Worm (Caenorhabditis elegans): ENCODE results near the gene C34D10.1.

The C34D10.1 gene

DNA sequence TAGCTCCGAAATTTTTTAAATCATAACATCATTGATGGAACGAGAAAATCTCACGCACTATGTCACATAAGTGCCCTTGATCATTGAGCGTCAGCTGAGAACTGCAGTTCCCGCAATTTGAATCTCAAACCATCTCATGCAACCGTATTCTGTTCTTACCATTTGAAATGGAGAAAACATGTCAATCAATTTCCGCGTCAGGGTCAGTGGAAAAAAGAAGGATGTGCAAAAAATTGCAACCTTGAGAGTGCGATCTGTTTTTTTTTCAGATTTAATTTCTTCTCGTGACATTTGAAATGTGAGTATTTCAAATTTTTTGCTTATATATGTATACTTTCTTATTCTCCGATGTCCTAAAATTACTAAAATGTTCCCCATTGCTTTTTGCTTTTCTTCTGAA is 18.6 kb upstream of the C34D10.1 start:
- TF ChIP-seq W03F9.2 (tag; optimal IDR thresholded peaks at IDR 0.05) (no peak), him-1 (tag; optimal IDR thresholded peaks at IDR 0.05) (no peak), dao-5 (tag; optimal IDR thresholded peaks at IDR 0.05) (no peak)

DNA sequence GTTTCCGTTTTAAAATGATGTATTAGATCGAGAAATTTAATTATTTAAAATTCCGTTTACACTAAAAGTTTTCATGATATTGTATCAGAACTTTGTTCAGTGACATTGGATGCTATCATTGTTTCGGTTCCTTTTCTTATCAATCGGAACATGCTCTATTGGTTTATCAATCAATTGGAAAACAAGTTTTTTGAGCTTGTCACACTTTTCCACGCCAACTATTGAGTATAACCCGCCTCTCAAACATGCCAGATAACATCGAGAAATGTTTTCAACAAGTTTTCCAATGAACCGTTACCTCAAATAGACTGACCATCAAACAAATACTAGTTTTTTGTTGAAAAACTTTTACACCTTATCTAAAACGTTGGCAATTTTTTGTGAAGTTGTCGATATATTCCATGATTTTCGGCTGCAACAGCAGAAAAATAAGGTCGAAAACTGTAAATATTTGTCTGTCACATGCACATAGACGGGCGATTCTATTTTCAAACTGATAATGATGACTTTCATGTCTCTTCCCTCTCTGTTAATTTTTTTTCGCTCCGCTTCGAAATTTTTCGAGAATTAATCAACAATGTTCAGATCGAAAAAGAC is 14.8 kb upstream of the C34D10.1 start, which contains the start of gene unk-1:
Gene unk-1 (plus strand): TSS at position 577 of the 597 bp plus-strand sequence.
- TF ChIP-seq W03F9.2 (tag; optimal IDR thresholded peaks at IDR 0.05): no peak
- no peak for TF ChIP-seq dao-5 (tag; optimal IDR thresholded peaks at IDR 0.05)
- TF ChIP-seq him-1 (tag; optimal IDR thresholded peaks at IDR 0.05): no peak

DNA sequence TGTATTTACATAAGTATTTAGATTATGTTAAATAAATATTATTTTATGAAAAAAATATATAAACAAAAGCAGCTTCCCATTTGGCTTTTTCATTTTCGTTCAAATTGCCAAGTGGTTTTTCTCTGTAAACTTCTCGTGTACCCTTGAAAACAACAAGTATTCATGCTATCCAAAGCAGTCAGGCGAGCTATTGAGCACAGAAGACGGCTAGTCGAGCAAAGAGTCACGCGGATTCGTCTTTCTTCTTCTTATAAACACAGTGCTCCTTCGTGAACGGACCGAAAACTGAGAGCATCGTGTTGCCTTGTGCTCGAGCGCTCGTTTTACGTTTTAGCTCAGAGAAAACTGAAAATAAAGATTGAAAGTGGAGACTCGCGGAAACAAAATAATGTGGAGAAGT is 13.4 kb upstream of the C34D10.1 start:
- TF ChIP-seq dao-5 (tag; optimal IDR thresholded peaks at IDR 0.05) (no peak), him-1 (tag; optimal IDR thresholded peaks at IDR 0.05) (peak; percentile 0), W03F9.2 (tag; optimal IDR thresholded peaks at IDR 0.05) (no peak)

DNA sequence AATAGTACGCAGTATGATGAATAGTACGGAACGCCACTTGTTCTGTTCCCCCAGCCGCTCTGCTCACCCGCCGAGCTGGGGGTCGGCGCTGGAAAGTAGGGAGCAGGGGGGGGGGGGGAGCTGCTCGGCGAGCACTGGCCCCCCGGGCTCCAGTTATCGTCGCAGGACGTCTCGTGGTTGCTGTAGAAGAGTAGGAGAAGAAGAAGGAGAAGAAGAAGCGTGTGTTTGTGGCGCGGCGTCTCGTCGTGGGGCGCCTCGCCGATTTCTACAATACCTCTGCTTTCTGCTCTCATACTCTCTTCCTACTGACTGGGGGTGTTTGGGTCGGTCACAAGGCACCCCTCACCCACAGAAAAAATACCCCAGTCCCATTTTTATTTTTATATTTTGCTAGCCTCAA is 12.0 kb upstream of the C34D10.1 start:
- no peak for TF ChIP-seq dao-5 (tag; optimal IDR thresholded peaks at IDR 0.05)
- TF ChIP-seq him-1 (tag; optimal IDR thresholded peaks at IDR 0.05): peak; percentile 58

DNA sequence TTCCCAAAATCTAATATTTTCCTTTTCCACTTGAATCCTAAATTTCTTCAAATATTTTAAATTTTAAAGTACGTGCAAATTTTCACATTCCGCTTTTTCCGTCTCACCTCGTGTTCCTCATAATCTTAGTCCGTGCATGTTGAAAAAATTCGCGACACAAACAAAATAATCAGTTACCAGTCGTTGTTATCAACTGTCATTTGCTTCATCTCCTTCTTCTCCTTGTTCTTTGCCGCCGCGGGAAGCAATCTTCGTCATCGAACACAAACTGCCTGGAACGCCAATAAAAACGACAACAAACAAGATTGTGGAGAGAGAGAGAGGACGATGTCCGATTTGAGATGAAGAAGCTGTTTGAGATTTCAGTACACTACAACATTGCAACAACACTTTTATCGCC is 11.5 kb upstream of the C34D10.1 start, which contains the start of gene C34D10.5:
Gene C34D10.5 (plus strand): TSS at position 269 of the 400 bp plus-strand sequence.
- TF ChIP-seq him-1 (tag; optimal IDR thresholded peaks at IDR 0.05) (no peak), W03F9.2 (tag; optimal IDR thresholded peaks at IDR 0.05) (no peak), dao-5 (tag; optimal IDR thresholded peaks at IDR 0.05) (no peak)

DNA sequence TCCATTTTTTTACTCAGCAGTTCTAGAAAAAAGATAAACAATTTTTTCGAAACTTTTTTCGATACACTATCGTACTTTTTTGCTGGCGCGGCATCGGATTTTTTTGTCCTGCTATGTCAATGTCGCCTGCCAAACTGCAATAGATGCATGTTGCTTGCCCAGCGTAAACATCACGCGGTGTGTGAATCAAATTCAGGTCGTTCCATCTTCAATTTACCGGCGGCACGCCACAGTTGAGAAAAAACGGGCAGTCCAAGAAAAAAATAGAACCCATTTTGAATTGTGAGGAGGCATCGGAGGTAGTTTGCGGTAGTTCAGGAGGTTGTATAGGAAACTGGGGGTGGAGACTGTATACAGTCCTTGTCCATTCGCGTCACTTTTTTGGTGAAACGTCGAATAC is 10.8 kb upstream of the C34D10.1 start:
- TF ChIP-seq W03F9.2 (tag; optimal IDR thresholded peaks at IDR 0.05): no peak
- TF ChIP-seq dao-5 (tag; optimal IDR thresholded peaks at IDR 0.05): peak; percentile 2

DNA sequence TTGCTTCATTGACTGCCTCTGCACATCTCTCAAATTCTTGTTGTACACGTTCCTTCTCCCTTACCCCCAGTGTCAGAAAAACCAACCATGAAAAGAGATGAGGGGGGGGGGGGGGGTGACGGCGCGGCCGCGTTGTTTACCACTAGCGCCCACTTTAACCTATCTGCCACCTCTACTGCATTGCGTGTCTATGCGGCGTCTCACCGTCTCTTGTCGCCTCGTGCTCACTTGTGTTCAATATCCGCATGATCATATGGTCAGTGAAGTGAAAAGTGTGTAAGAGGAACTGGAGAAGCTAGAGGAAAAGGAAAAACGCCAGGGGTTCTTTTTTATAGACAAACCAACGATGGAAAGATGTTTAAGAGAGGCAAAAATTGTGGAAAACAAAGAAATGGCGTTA is 9.6 kb upstream of the C34D10.1 start:
- TF ChIP-seq W03F9.2 (tag; optimal IDR thresholded peaks at IDR 0.05): peak; percentile 2
- TF ChIP-seq dao-5 (tag; optimal IDR thresholded peaks at IDR 0.05): peak; percentile 16
- TF ChIP-seq him-1 (tag; optimal IDR thresholded peaks at IDR 0.05): peak; percentile 86

DNA sequence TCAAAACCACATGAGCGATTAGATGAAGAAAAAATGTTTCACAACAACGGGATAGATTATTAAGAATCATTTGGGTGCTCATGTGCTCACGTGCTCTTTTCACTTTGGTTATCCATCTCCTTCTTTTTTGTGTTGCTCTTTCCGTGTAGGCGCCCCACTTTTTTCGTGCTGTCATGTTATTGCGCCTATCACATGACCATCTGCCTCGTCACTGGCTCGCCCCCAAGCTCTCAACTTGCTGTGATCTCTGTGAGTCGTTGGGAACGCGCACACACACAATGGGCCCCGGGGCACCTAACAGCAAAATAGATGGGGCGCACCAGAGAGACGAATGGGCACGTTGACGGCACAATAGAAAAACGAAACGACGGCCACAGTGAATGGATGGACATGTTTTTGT is 7.7 kb upstream of the C34D10.1 start:
- peak; percentile 89 for TF ChIP-seq him-1 (tag; optimal IDR thresholded peaks at IDR 0.05)
- TF ChIP-seq W03F9.2 (tag; optimal IDR thresholded peaks at IDR 0.05): no peak
- no peak for TF ChIP-seq dao-5 (tag; optimal IDR thresholded peaks at IDR 0.05)

DNA sequence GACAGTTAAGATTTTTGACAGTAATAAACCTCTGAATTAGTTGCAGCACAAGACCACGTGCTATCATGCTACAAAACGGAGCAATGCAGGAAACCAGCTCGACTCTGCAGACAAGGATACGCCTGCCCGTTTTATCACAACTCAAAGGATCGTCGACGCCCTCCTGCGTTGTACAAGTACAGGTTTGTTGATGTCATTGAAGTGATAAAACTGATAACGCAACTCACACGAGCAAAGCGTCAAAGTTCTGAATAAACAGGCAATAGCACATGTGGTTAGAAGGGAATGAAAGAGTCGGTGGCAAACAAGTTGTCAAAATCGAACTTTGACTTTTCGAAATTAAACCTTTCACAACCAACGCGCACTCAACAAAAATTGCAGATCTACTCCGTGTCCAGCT is 6.6 kb upstream of the C34D10.1 start:
- no peak for TF ChIP-seq W03F9.2 (tag; optimal IDR thresholded peaks at IDR 0.05)
- TF ChIP-seq dao-5 (tag; optimal IDR thresholded peaks at IDR 0.05): no peak
- no peak for TF ChIP-seq him-1 (tag; optimal IDR thresholded peaks at IDR 0.05)

DNA sequence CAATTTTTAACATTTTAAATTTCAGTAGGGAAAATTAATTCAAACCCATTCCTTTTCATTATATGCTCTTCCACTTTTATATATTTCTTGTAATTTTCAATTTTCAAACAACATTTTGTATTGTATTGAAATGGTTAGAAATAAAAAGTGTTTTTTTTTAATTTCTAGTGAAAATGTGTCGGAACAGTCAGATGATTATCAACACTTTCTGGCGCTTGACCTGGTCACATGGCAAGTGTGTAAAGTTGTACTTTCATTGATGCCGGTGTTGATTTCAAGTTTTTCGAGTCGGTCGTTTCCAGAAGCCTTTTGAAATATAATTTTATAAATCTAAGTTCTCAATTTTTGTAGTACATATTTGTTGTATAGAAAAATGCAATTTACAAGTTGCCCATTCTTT is 2.6 kb upstream of the C34D10.1 start:
- TF ChIP-seq W03F9.2 (tag; optimal IDR thresholded peaks at IDR 0.05) (no peak), dao-5 (tag; optimal IDR thresholded peaks at IDR 0.05) (no peak), him-1 (tag; optimal IDR thresholded peaks at IDR 0.05) (no peak)

DNA sequence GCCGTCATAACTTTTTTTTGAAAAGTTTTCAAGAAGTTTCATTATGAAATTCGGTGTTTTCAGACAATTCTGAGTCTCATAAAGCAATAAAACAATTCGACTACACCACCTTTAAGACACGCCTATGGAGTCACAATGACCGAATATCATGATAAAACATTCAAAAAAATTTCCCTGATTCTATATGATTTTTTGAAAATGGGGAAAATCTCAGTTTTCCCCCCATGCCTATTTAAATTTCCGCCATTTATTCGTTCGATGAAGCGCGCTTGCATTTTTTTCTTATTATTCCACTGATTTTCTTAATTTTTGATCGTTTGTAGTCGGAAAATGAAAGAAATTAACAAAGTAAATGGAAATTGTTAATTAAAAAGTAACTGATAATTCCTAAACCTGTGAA is 1.8 kb upstream of the C34D10.1 start:
- no peak for TF ChIP-seq W03F9.2 (tag; optimal IDR thresholded peaks at IDR 0.05)
- no peak for TF ChIP-seq him-1 (tag; optimal IDR thresholded peaks at IDR 0.05)
- TF ChIP-seq dao-5 (tag; optimal IDR thresholded peaks at IDR 0.05): no peak

DNA sequence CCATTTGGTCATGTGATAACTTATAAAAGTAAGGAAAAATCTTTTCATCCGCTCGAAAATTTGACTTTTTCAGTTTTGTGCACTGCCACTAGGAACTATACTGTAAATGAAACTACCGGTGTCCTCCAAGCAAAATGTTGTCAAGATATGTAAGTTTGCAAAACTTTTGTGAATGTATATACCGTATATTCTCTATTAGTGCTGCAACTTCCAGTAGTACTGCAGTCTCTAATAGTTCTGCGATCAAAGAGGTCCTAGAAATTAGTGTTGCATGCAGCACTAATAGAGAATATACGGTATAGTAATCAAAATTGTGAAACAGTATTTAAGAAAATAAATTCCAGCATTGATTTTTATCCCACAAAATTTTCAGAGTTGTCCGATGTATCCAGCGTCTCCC is 753 bp downstream of the C34D10.1 start:
- TF ChIP-seq dao-5 (tag; optimal IDR thresholded peaks at IDR 0.05) (no peak), W03F9.2 (tag; optimal IDR thresholded peaks at IDR 0.05) (no peak), him-1 (tag; optimal IDR thresholded peaks at IDR 0.05) (no peak)

DNA sequence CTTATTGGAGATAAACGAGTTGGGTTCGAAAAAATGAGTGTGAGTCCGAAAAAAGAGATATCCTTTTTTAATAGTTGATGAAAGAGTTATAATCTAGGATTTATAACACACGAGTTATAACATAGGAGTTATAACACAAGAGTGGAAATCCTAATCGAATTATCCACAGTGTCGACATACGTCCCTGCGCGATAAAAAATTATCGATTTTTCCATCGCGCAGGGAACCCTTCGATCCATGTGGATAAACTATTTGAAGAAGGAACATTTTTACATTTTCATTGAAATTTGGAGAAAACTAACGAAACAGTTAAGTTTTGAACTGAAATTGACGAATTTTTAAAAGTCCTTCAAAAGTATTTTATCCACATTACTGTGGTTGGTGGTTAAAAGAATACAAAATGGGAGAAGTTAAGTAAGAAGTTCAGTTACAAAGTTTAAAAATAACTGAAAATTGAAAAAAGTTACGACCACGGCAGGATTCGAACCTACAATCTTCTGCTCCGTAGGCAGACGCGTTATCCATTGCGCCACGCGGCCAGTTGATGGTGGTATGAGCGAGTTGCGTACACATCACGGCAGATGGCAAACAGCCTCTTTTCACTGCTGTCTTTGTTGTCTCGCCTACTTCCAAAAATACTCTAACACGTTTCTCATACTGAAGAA is 7.1 kb downstream of the C34D10.1 start:
- peak; percentile 99 for TF ChIP-seq him-1 (tag; optimal IDR thresholded peaks at IDR 0.05)
- TF ChIP-seq W03F9.2 (tag; optimal IDR thresholded peaks at IDR 0.05): peak; percentile 97
- TF ChIP-seq dao-5 (tag; optimal IDR thresholded peaks at IDR 0.05): peak; percentile 88

DNA sequence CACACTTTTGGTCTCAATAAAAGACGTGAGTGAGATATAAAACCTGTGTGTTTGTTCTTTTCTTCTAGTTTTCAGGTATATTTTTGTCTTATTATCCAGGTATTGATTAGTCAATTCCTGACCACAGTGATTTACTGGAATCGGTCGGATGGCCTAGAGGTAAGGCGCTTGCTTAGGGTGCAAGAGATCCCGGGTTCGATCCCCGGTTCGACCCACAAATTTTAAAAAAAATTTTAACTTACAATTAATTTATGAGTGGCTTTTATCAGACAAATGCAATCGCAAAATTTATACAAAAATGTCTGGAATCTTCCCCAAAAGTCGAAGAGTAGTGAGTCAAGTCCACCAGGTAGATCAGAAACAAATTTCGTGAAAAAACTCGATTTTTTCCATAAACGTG is 8.1 kb downstream of the C34D10.1 start:
- TF ChIP-seq W03F9.2 (tag; optimal IDR thresholded peaks at IDR 0.05) (no peak), him-1 (tag; optimal IDR thresholded peaks at IDR 0.05) (no peak), dao-5 (tag; optimal IDR thresholded peaks at IDR 0.05) (no peak)

DNA sequence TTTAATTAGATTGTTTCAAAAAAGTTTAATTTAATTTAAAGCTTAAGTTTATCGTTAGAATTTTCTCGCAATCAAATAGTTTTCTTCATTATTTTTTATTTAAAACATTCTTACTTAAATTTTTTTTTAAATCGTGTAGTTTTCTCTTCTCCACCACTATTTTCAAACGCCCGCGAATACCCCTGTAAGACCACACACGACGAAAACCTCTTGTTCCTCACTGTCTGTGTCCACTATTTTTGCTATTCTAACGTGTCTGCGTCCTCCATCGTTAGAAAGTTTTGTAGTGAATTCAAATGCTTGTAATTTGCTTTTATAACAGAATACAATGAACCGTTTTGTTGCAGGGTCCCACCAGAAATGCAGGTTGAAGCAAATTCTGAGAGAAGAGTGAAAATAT is 11.7 kb downstream of the C34D10.1 start, which contains the start of gene xol-1:
Gene xol-1 (plus strand): TSS at position 347 of the 400 bp plus-strand sequence.
- TF ChIP-seq him-1 (tag; optimal IDR thresholded peaks at IDR 0.05) (no peak), dao-5 (tag; optimal IDR thresholded peaks at IDR 0.05) (no peak), W03F9.2 (tag; optimal IDR thresholded peaks at IDR 0.05) (no peak)
